Worm (Caenorhabditis elegans) whole organism, L2 larva: ENCODE measurements around the gene M05D6.2.

Source experiments
- F13H6.1 ChIP-seq: sonication (generic microtip); optimal IDR thresholded peaks from 2 replicates; lab custom pipeline; 2016; ENCODE audit warnings: missing genetic modification characterization, missing compliant biosample characterization
- aly-2 ChIP-seq: fragments of 150-350 bp; optimal IDR thresholded peaks from 2 replicates; lab custom pipeline; 2014; ENCODE audit warnings: missing biosample characterization, missing genetic modification characterization
- blmp-1 ChIP-seq: sonication (generic microtip); optimal IDR thresholded peaks from 2 replicates; lab custom pipeline; 2017; ENCODE audit warnings: missing genetic modification characterization, mild to moderate bottlenecking, missing compliant biosample characterization, antibody characterized with exemption, moderate library complexity; ENCODE audit not compliant: insufficient read depth
- egl-27 ChIP-seq: sonication (generic microtip); optimal IDR thresholded peaks from 3 replicates; lab custom pipeline; 2017; ENCODE audit warnings: missing biosample characterization, missing genetic modification reagents, missing genetic modification characterization
- fos-1 ChIP-seq: fragments of 150-350 bp; optimal IDR thresholded peaks from 2 replicates; lab custom pipeline; 2014; ENCODE audit warnings: missing biosample characterization, missing genetic modification characterization
- nhr-12 ChIP-seq: fragments of 150-350 bp; optimal IDR thresholded peaks from 2 replicates; lab custom pipeline; 2014; ENCODE audit warnings: missing biosample characterization, missing genetic modification characterization
- nhr-129 ChIP-seq: fragments of 150-350 bp; optimal IDR thresholded peaks from 2 replicates; lab custom pipeline; 2014; ENCODE audit warnings: missing biosample characterization, missing genetic modification characterization
- nhr-25 ChIP-seq: fragments of 150-350 bp; sonication (generic microtip); optimal IDR thresholded peaks from 3 replicates; lab custom pipeline; 2014; ENCODE audit warnings: missing biosample characterization, missing genetic modification characterization
- sem-4 ChIP-seq: fragments of 150-350 bp; optimal IDR thresholded peaks from 2 replicates; lab custom pipeline; 2014; ENCODE audit warnings: missing biosample characterization, missing genetic modification reagents, missing genetic modification characterization
- snpc-4 ChIP-seq: fragments of 150-350 bp; optimal IDR thresholded peaks from 2 replicates; lab custom pipeline; 2014; ENCODE audit warnings: missing biosample characterization, missing genetic modification characterization
- unc-39 ChIP-seq: fragments of 150-350 bp; optimal IDR thresholded peaks from 2 replicates; lab custom pipeline; 2014; ENCODE audit warnings: missing biosample characterization, missing genetic modification characterization
- ztf-11 ChIP-seq: sonication (generic microtip); optimal IDR thresholded peaks from 2 replicates; lab custom pipeline; 2017; ENCODE audit warnings: missing biosample characterization, missing genetic modification characterization
- ztf-4 ChIP-seq: fragments of 150-350 bp; optimal IDR thresholded peaks from 2 replicates; lab custom pipeline; 2014; ENCODE audit warnings: missing biosample characterization, missing genetic modification characterization

DNA sequence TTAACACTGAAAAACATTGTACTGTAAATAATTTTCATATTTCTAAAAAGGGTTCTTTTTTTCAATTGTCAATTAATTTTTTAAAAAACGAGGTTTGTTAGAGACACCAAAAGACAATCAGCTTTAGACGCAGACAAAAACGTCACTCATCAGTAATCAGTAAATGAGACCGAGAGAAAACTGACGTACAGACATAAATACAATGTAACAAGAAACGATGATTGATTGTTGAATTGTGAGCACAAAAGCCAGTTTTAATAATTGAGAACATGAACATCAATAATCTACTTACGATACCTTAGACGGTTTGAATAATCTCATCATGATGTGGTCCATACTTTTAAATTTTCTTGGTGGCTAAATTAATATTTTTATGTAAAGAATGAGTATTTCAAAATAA, 38.9 kb downstream of the M05D6.2 start:
- no peak for TF ChIP-seq ztf-11
- TF ChIP-seq blmp-1: no peak
- TF ChIP-seq nhr-12: no peak
- no peak for TF ChIP-seq nhr-129 (tag; lab: Kevin White, UChicago)
- TF ChIP-seq nhr-25 (tag; lab: Kevin White, UChicago): no peak
- no peak for TF ChIP-seq egl-27 (tag; lab: Kevin White, UChicago)
- no peak for TF ChIP-seq sem-4
- TF ChIP-seq aly-2 (tag; lab: Kevin White, UChicago): no peak
- TF ChIP-seq unc-39 (tag; lab: Kevin White, UChicago): no peak
- no peak for TF ChIP-seq F13H6.1
- TF ChIP-seq fos-1: peak; percentile 51
- no peak for TF ChIP-seq ztf-4
- TF ChIP-seq snpc-4: no peak
